Worm (Caenorhabditis elegans) whole organism, young adult: Measurements from ENCODE around the gene F43C1.5.

Experiments used
- B0019.2 ChIP-seq: fragments of 200-800 bp; sonication (Bioruptor generic); conservative IDR thresholded peaks from 2 replicates; pipeline ENCODE4 v1.3.6; 2022; ENCODE audit warnings: missing genetic modification reagents, missing genetic modification characterization, missing compliant biosample characterization
- B0035.1 ChIP-seq: sonication (generic microtip); optimal IDR thresholded peaks from 2 replicates; lab custom pipeline; 2016; ENCODE audit warnings: missing genetic modification characterization, mild to moderate bottlenecking, missing compliant biosample characterization, missing genotype, missing genetic modification reagents
- D2030.7 ChIP-seq: fragments of 200-800 bp; sonication (Bioruptor generic); IDR thresholded peaks from 2 replicates; pipeline ENCODE4 v1.3.6; 2022; ENCODE audit warnings: missing genetic modification reagents, missing genetic modification characterization, missing compliant biosample characterization
- F33H1.4 ChIP-seq: fragments of 200-800 bp; sonication (Bioruptor generic); IDR thresholded peaks from 2 replicates; pipeline ENCODE4 v1.3.6; 2022; ENCODE audit warnings: missing genetic modification reagents, missing genetic modification characterization, missing compliant biosample characterization
- F52B5.7 ChIP-seq: sonication (generic microtip); optimal IDR thresholded peaks from 2 replicates; lab custom pipeline; 2016; ENCODE audit warnings: mild to moderate bottlenecking, missing genetic modification characterization, missing compliant biosample characterization
- Y53F4B.3 ChIP-seq: fragments of 200-800 bp; sonication (Bioruptor generic); IDR thresholded peaks from 2 replicates; pipeline ENCODE4 v1.3.6; 2022; ENCODE audit warnings: missing genetic modification reagents, missing genetic modification characterization, missing compliant biosample characterization
- akir-1 ChIP-seq: fragments of 200-800 bp; sonication (Bioruptor generic); optimal IDR thresholded peaks from 2 replicates; lab custom pipeline; 2018; ENCODE audit warnings: mild to moderate bottlenecking, missing genetic modification characterization, moderate library complexity, missing compliant biosample characterization
- athp-1 ChIP-seq: sonication (generic microtip); optimal IDR thresholded peaks from 2 replicates; lab custom pipeline; 2017; ENCODE audit warnings: mild to moderate bottlenecking, missing genetic modification characterization, missing compliant biosample characterization
- attf-6 ChIP-seq: fragments of 200-800 bp; sonication (Bioruptor generic); IDR thresholded peaks from 2 replicates; pipeline ENCODE4 v1.3.6; 2022; ENCODE audit warnings: missing genetic modification reagents, missing genetic modification characterization, missing compliant biosample characterization
- ceh-58 ChIP-seq: fragments of 200-800 bp; sonication (Bioruptor generic); IDR thresholded peaks from 2 replicates; pipeline ENCODE4 v1.3.6; 2022; ENCODE audit warnings: missing genetic modification characterization, missing compliant biosample characterization
- ceh-79 ChIP-seq: sonication (generic microtip); optimal IDR thresholded peaks from 2 replicates; lab custom pipeline; 2017; ENCODE audit warnings: mild to moderate bottlenecking, missing genetic modification characterization, missing compliant biosample characterization
- chd-7 ChIP-seq: sonication (generic microtip); optimal IDR thresholded peaks from 2 replicates; lab custom pipeline; 2016; ENCODE audit warnings: mild to moderate bottlenecking, missing genetic modification characterization, moderate library complexity, missing compliant biosample characterization
- die-1 ChIP-seq: sonication (generic microtip); optimal IDR thresholded peaks from 2 replicates; lab custom pipeline; 2016; ENCODE audit warnings: missing genotype, mild to moderate bottlenecking, missing genetic modification characterization, missing compliant biosample characterization
- dox-1 ChIP-seq: fragments of 200-800 bp; sonication (Bioruptor generic); IDR thresholded peaks from 2 replicates; pipeline ENCODE4 v1.3.6; 2022; ENCODE audit warnings: missing genetic modification reagents, missing genetic modification characterization, missing compliant biosample characterization
- egl-44 ChIP-seq: fragments of 200-800 bp; sonication (Bioruptor generic); IDR thresholded peaks from 2 replicates; pipeline ENCODE4 v1.3.6; 2022; ENCODE audit warnings: missing genetic modification reagents, missing genetic modification characterization, missing compliant biosample characterization
- egrh-3 ChIP-seq: fragments of 200-800 bp; sonication (Bioruptor generic); IDR thresholded peaks from 2 replicates; pipeline ENCODE4 v1.3.6; 2022; ENCODE audit warnings: missing genetic modification reagents, missing genetic modification characterization, missing compliant biosample characterization
- ets-4 ChIP-seq: fragments of 200-800 bp; sonication (Bioruptor generic); optimal IDR thresholded peaks from 2 replicates; lab custom pipeline; 2018; ENCODE audit warnings: mild to moderate bottlenecking, missing genetic modification characterization, missing compliant biosample characterization
- hmg-1.2 ChIP-seq: fragments of 200-800 bp; sonication (Bioruptor generic); IDR thresholded peaks from 2 replicates; pipeline ENCODE4 v1.3.6; 2022; ENCODE audit warnings: missing genetic modification reagents, missing genetic modification characterization, missing compliant biosample characterization
- hmg-20 ChIP-seq: fragments of 200-800 bp; sonication (Bioruptor generic); IDR thresholded peaks from 2 replicates; pipeline ENCODE4 v1.3.6; 2022; ENCODE audit warnings: missing genetic modification reagents, missing genetic modification characterization, missing compliant biosample characterization
- lir-1 ChIP-seq: fragments of 200-800 bp; sonication (Bioruptor generic); conservative IDR thresholded peaks from 2 replicates; pipeline ENCODE4 v1.3.6; 2022; ENCODE audit warnings: missing genetic modification reagents, missing genetic modification characterization, missing compliant biosample characterization
- lsl-1 ChIP-seq: fragments of 200-800 bp; sonication (Bioruptor generic); optimal IDR thresholded peaks from 2 replicates; lab custom pipeline; 2018; ENCODE audit warnings: mild to moderate bottlenecking, missing genetic modification characterization, moderate library complexity, missing compliant biosample characterization
- madf-10 ChIP-seq: sonication (generic microtip); optimal IDR thresholded peaks from 2 replicates; lab custom pipeline; 2016; ENCODE audit warnings: mild to moderate bottlenecking, missing genetic modification characterization, missing compliant biosample characterization
- madf-3 ChIP-seq: fragments of 200-800 bp; sonication (Bioruptor generic); IDR thresholded peaks from 2 replicates; pipeline ENCODE4 v1.3.6; 2022; ENCODE audit warnings: missing genetic modification reagents, missing genetic modification characterization, missing compliant biosample characterization
- mcd-1 ChIP-seq: fragments of 200-800 bp; sonication (Bioruptor generic); IDR thresholded peaks from 2 replicates; pipeline ENCODE4 v1.3.6; 2022; ENCODE audit warnings: missing genetic modification reagents, missing genetic modification characterization, missing compliant biosample characterization
- mel-28 ChIP-seq: sonication (generic microtip); optimal IDR thresholded peaks from 2 replicates; lab custom pipeline; 2016; ENCODE audit warnings: borderline replicate concordance, mild to moderate bottlenecking, missing genetic modification characterization, missing compliant biosample characterization
- nfyb-1 ChIP-seq: fragments of 200-800 bp; sonication (Bioruptor generic); IDR thresholded peaks from 2 replicates; pipeline ENCODE4 v1.3.6; 2022; ENCODE audit warnings: missing genetic modification reagents, missing genetic modification characterization, missing compliant biosample characterization
- rpc-1 ChIP-seq, 2 experiments: fragments of 150-350 bp in 1 of 2; sonication (generic microtip) in 1 of 2; optimal IDR thresholded peaks; 2 replicates each; lab custom pipeline; 2014 to 2018; ENCODE audit warnings: missing biosample characterization in 1 of 2, missing genetic modification characterization in 1 of 2, missing genetic modification reagents in 1 of 2, missing genotype in 1 of 2
- snpc-1.1 ChIP-seq: sonication (generic microtip); optimal IDR thresholded peaks from 2 replicates; lab custom pipeline; 2017; ENCODE audit warnings: missing genetic modification characterization, mild to moderate bottlenecking, missing compliant biosample characterization, antibody characterized with exemption, moderate library complexity, missing genotype, missing genetic modification reagents; ENCODE audit not compliant: insufficient read depth
- somi-1 ChIP-seq: fragments of 200-800 bp; sonication (Bioruptor generic); optimal IDR thresholded peaks from 2 replicates; lab custom pipeline; 2018; ENCODE audit warnings: mild to moderate bottlenecking, missing genetic modification characterization, missing compliant biosample characterization
- tbx-9 ChIP-seq: sonication (generic microtip); optimal IDR thresholded peaks from 2 replicates; lab custom pipeline; 2016; ENCODE audit warnings: borderline replicate concordance, missing genetic modification characterization, inconsistent platforms, missing compliant biosample characterization
- zfh-2 ChIP-seq: fragments of 200-800 bp; sonication (Bioruptor generic); conservative IDR thresholded peaks from 2 replicates; pipeline ENCODE4 v1.3.6; 2022; ENCODE audit warnings: missing genetic modification reagents, missing genetic modification characterization, missing compliant biosample characterization
- ztf-26 ChIP-seq: sonication (generic microtip); optimal IDR thresholded peaks from 2 replicates; lab custom pipeline; 2017; ENCODE audit warnings: missing genetic modification characterization, missing compliant biosample characterization
- ztf-6 ChIP-seq: fragments of 200-800 bp; sonication (Bioruptor generic); IDR thresholded peaks from 2 replicates; pipeline ENCODE4 v1.3.6; 2022; ENCODE audit warnings: missing genetic modification reagents, missing genetic modification characterization, missing compliant biosample characterization

The F43C1.5 gene

ce11 chrIII:4274524-4274923 lies 45.6 kb downstream of the F43C1.5 start:
- 0 out of 2 replicates have a peak, but pooled peaks have one; percentile 9 for TF ChIP-seq D2030.7 (GFP tag; lab: Robert Waterston, UW)
- peak; percentile 18; the same call in 1 of the 2 replicates for TF ChIP-seq hmg-1.2 (GFP tag; lab: Robert Waterston, UW)
- TF ChIP-seq F33H1.4 (GFP tag; lab: Robert Waterston, UW), result no peak
- TF ChIP-seq snpc-1.1, result no peak
- TF ChIP-seq, all 124 proteins: peak for 2

ce11 chrIII:4275704-4276103 lies 46.8 kb downstream of the F43C1.5 start:
- TF ChIP-seq attf-6 (GFP tag; lab: Robert Waterston, UW), result no peak
- no peak for TF ChIP-seq tbx-9 (tag; lab: Kevin White, UChicago)
- no peak for TF ChIP-seq chd-7 (tag; lab: Kevin White, UChicago)
- no peak for TF ChIP-seq akir-1
- TF ChIP-seq nfyb-1 (GFP tag; lab: Robert Waterston, UW), result peak; percentile 67
- TF ChIP-seq athp-1 (tag; lab: Kevin White, UChicago), result no peak
- TF ChIP-seq somi-1 (GFP tag; lab: Kevin White, UChicago), result no peak
- TF ChIP-seq dox-1 (GFP tag; lab: Robert Waterston, UW), result no peak
- TF ChIP-seq lir-1 (GFP tag; lab: Robert Waterston, UW), result no peak
- TF ChIP-seq, all 124 proteins: peak for 1

DNA sequence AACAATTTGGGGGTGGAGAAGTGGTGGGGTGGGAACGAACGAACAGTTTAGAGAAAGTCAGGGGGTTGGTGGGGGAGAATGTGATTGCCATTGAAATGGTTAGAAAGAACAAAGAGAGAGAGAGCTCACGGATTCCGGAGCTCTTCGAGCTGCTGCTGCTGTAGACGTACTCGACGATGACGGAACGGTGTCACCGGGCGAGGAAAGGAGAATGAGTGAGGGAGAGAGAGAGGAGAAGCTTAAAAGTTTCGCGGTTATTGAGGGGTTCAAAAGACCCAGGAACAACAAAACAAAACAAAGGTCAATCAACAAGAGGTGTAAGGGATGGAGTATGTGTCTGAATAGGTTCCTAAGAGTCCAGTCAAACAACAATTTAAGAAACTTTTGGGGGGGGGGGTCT lies 47.3 kb downstream of the F43C1.5 start:
- TF ChIP-seq zfh-2 (GFP tag; lab: Robert Waterston, UW) (0 out of 2 replicates have a peak, but pooled peaks have one; percentile 28), egrh-3 (GFP tag; lab: Robert Waterston, UW) (peak; percentile 39; the same call in 1 of the 2 replicates), mel-28 (tag; lab: Kevin White, UChicago) (no peak)
- TF ChIP-seq, all 124 proteins: peak for 2

ce11 chrIII:4277762-4278161 lies 48.8 kb downstream of the F43C1.5 start:
- TF ChIP-seq ztf-6 (GFP tag; lab: Robert Waterston, UW), result no peak
- no peak for TF ChIP-seq zfh-2 (GFP tag; lab: Robert Waterston, UW)
- TF ChIP-seq lsl-1, result no peak
- no peak for TF ChIP-seq ceh-79
- no peak for TF ChIP-seq hmg-20 (GFP tag; lab: Robert Waterston, UW)
- TF ChIP-seq B0019.2 (GFP tag; lab: Robert Waterston, UW), result no peak
- TF ChIP-seq chd-7 (tag; lab: Kevin White, UChicago), result no peak
- TF ChIP-seq ets-4 (GFP tag; lab: Kevin White, UChicago), result no peak
- no peak for TF ChIP-seq mcd-1
- no peak for TF ChIP-seq ztf-26 (tag; lab: Kevin White, UChicago)
- no peak for TF ChIP-seq Y53F4B.3 (GFP tag; lab: Robert Waterston, UW)
- TF ChIP-seq athp-1 (tag; lab: Kevin White, UChicago), result no peak
- no peak for TF ChIP-seq rpc-1 (optimal IDR thresholded peaks at IDR 0.05; lab: Kevin White, UChicago)
- no peak for TF ChIP-seq rpc-1 (tag; optimal IDR thresholded peaks at IDR 0.05; lab: Kevin White, UChicago)
- TF ChIP-seq madf-10, result no peak
- TF ChIP-seq madf-3 (GFP tag; lab: Robert Waterston, UW), result no peak
- TF ChIP-seq die-1 (tag; lab: Kevin White, UChicago), result no peak
- TF ChIP-seq B0035.1 (tag; lab: Kevin White, UChicago), result no peak
- no peak for TF ChIP-seq F52B5.7
- TF ChIP-seq egl-44 (GFP tag; lab: Robert Waterston, UW), result no peak
- no peak for TF ChIP-seq ceh-58 (GFP tag; lab: Robert Waterston, UW)
